Worm (Caenorhabditis elegans): ENCODE results near the gene Y68A4B.3.

Y68A4B.3 gene

ce11 chrV:17211989-17212731 lies 30.3 kb downstream of the Y68A4B.3 start, which contains the start of gene srh-236:
Gene srh-236, minus strand, starts transcription at chrV:17212039.
- no peak for TF ChIP-seq mab-5 (tag; optimal IDR thresholded peaks at IDR 0.05)
- no peak for TF ChIP-seq peb-1 (tag; optimal IDR thresholded peaks at IDR 0.05)
- TF ChIP-seq nhr-23 (tag; optimal IDR thresholded peaks at IDR 0.05), result no peak
- no peak for TF ChIP-seq nhr-21 (tag; optimal IDR thresholded peaks at IDR 0.05)

ce11 chrV:17208045-17208444 lies 34.4 kb downstream of the Y68A4B.3 start, which contains the start of gene Y68A4A.13:
Gene Y68A4A.13, minus strand, starts transcription at chrV:17208145.
- TF ChIP-seq mbf-1 (tag; optimal IDR thresholded peaks at IDR 0.05), result no peak
- TF ChIP-seq skn-1 (tag; optimal IDR thresholded peaks at IDR 0.05), result no peak
- no peak for TF ChIP-seq blmp-1 (tag; optimal IDR thresholded peaks at IDR 0.05; ENCODE audit: insufficient read depth)
- TF ChIP-seq unc-39 (tag; optimal IDR thresholded peaks at IDR 0.05), result no peak

ce11 chrV:17206469-17206868 lies 36.0 kb downstream of the Y68A4B.3 start:
- TF ChIP-seq nhr-77 (tag; optimal IDR thresholded peaks at IDR 0.05), result no peak
- no peak for TF ChIP-seq ama-1 (optimal IDR thresholded peaks at IDR 0.05)
- no peak for TF ChIP-seq sma-3 (GFP tag; optimal IDR thresholded peaks at IDR 0.05)
- TF ChIP-seq unc-55 (GFP tag; optimal IDR thresholded peaks at IDR 0.05), result no peak
- TF ChIP-seq egl-27 (tag; optimal IDR thresholded peaks at IDR 0.05), result no peak
- no peak for TF ChIP-seq ceh-82 (tag; optimal IDR thresholded peaks at IDR 0.05)
- no peak for TF ChIP-seq R02D3.7 (tag; optimal IDR thresholded peaks at IDR 0.05)
- TF ChIP-seq ztf-4 (tag; optimal IDR thresholded peaks at IDR 0.05), result no peak
- no peak for TF ChIP-seq nhr-6 (tag; optimal IDR thresholded peaks at IDR 0.05)
- no peak for TF ChIP-seq ZK546.5 (tag; optimal IDR thresholded peaks at IDR 0.05)
- TF ChIP-seq mab-5 (tag; optimal IDR thresholded peaks at IDR 0.05), result no peak
- TF ChIP-seq nhr-23 (tag; optimal IDR thresholded peaks at IDR 0.05), result no peak
- TF ChIP-seq lin-11 (tag; optimal IDR thresholded peaks at IDR 0.05), result no peak
- no peak for TF ChIP-seq nhr-129 (tag; optimal IDR thresholded peaks at IDR 0.05)
- TF ChIP-seq nhr-21 (tag; optimal IDR thresholded peaks at IDR 0.05), result no peak
- no peak for TF ChIP-seq skn-1 (tag; optimal IDR thresholded peaks at IDR 0.05)
- no peak for TF ChIP-seq mbf-1 (tag; optimal IDR thresholded peaks at IDR 0.05)

- TF ChIP-seq ztf-1 (GFP tag; conservative IDR thresholded peaks at IDR 0.05) (no peak), peb-1 (tag; optimal IDR thresholded peaks at IDR 0.05) (no peak), nhr-129 (tag; optimal IDR thresholded peaks at IDR 0.05) (no peak), gmeb-1 (tag; optimal IDR thresholded peaks at IDR 0.05) (no peak), nhr-11 (tag; optimal IDR thresholded peaks at IDR 0.05) (no peak), R02D3.7 (tag; optimal IDR thresholded peaks at IDR 0.05) (no peak), ztf-11 (tag; optimal IDR thresholded peaks at IDR 0.05) (no peak), dmd-4 (tag; optimal IDR thresholded peaks at IDR 0.05) (no peak), F13H6.1 (tag; optimal IDR thresholded peaks at IDR 0.05) (no peak), unc-55 (GFP tag; optimal IDR thresholded peaks at IDR 0.05) (no peak), nhr-10 (tag; optimal IDR thresholded peaks at IDR 0.05) (no peak), nhr-25 (tag; optimal IDR thresholded peaks at IDR 0.05) (no peak), mab-5 (tag; optimal IDR thresholded peaks at IDR 0.05) (no peak), sma-3 (GFP tag; optimal IDR thresholded peaks at IDR 0.05) (no peak), unc-39 (tag; optimal IDR thresholded peaks at IDR 0.05) (no peak), aly-2 (tag; optimal IDR thresholded peaks at IDR 0.05) (no peak)
These were observed 40.6 kb downstream of the Y68A4B.3 start, which contains the start of gene Y68A4A.10 for ce11 chrV:17201847-17202246. Gene Y68A4A.10, plus strand, starts transcription at chrV:17202147.

ce11 chrV:17198926-17199325 lies 43.5 kb downstream of the Y68A4B.3 start, which contains the start of gene srz-96:
Gene srz-96, plus strand, starts transcription at chrV:17199226.
- no peak for TF ChIP-seq crh-2 (tag; optimal IDR thresholded peaks at IDR 0.05)
- TF ChIP-seq nhr-25 (tag; optimal IDR thresholded peaks at IDR 0.05), result no peak
- no peak for TF ChIP-seq aly-2 (tag; optimal IDR thresholded peaks at IDR 0.05)
- no peak for TF ChIP-seq nhr-6 (tag; optimal IDR thresholded peaks at IDR 0.05)
- TF ChIP-seq mbf-1 (tag; optimal IDR thresholded peaks at IDR 0.05), result no peak
- TF ChIP-seq nhr-11 (tag; optimal IDR thresholded peaks at IDR 0.05), result no peak
- no peak for TF ChIP-seq peb-1 (tag; optimal IDR thresholded peaks at IDR 0.05)
- TF ChIP-seq nhr-77 (tag; optimal IDR thresholded peaks at IDR 0.05), result no peak
- TF ChIP-seq gmeb-1 (tag; optimal IDR thresholded peaks at IDR 0.05), result no peak
- TF ChIP-seq nhr-129 (tag; optimal IDR thresholded peaks at IDR 0.05), result no peak
- TF ChIP-seq lin-13 (GFP tag; optimal IDR thresholded peaks at IDR 0.05), result no peak

ce11 chrV:17192238-17192637 lies 50.2 kb downstream of the Y68A4B.3 start, which contains the start of gene srz-47:
Gene srz-47, minus strand, starts transcription at chrV:17192338.
- no peak for TF ChIP-seq F13H6.1 (tag; optimal IDR thresholded peaks at IDR 0.05)
- TF ChIP-seq nhr-77 (tag; optimal IDR thresholded peaks at IDR 0.05), result no peak
- TF ChIP-seq nhr-11 (tag; optimal IDR thresholded peaks at IDR 0.05), result no peak
- TF ChIP-seq ztf-1 (GFP tag; conservative IDR thresholded peaks at IDR 0.05), result no peak
- TF ChIP-seq unc-62 (GFP tag; optimal IDR thresholded peaks at IDR 0.05), result no peak
